Worm (Caenorhabditis elegans) whole organism, L2 larva: ENCODE results near the gene cls-2.

ENCODE experiments used
- C34F6.9 ChIP-seq: fragments of 150-350 bp; optimal IDR thresholded peaks from 2 replicates; lab custom pipeline; 2014; ENCODE audit warnings: missing biosample characterization, missing genetic modification characterization
- F13H6.1 ChIP-seq: sonication (generic microtip); optimal IDR thresholded peaks from 2 replicates; lab custom pipeline; 2016; ENCODE audit warnings: missing genetic modification characterization, missing compliant biosample characterization
- R02D3.7 ChIP-seq: fragments of 150-350 bp; optimal IDR thresholded peaks from 2 replicates; lab custom pipeline; 2014; ENCODE audit warnings: missing biosample characterization, missing genetic modification characterization
- Y55F3AM.14 ChIP-seq: fragments of 200-800 bp; sonication (Bioruptor generic); optimal IDR thresholded peaks from 2 replicates; lab custom pipeline; 2018; ENCODE audit warnings: mild to moderate bottlenecking, missing genetic modification characterization, missing compliant biosample characterization
- ZK546.5 ChIP-seq: sonication (generic microtip); optimal IDR thresholded peaks from 2 replicates; lab custom pipeline; 2017; ENCODE audit warnings: missing biosample characterization, missing genetic modification characterization
- alr-1 ChIP-seq: fragments of 150-350 bp; optimal IDR thresholded peaks from 2 replicates; lab custom pipeline; 2014; ENCODE audit warnings: missing biosample characterization, missing genetic modification characterization
- ama-1 ChIP-seq: fragments of 150-350 bp; optimal IDR thresholded peaks from 2 replicates; lab custom pipeline; 2018; ENCODE audit warnings: inconsistent platforms
- ceh-82 ChIP-seq: fragments of 150-350 bp; optimal IDR thresholded peaks from 2 replicates; lab custom pipeline; 2014; ENCODE audit warnings: missing biosample characterization, missing genetic modification characterization
- dmd-4 ChIP-seq: sonication (generic microtip); optimal IDR thresholded peaks from 2 replicates; lab custom pipeline; 2017; ENCODE audit warnings: missing biosample characterization, missing genetic modification characterization
- egl-27 ChIP-seq: sonication (generic microtip); optimal IDR thresholded peaks from 3 replicates; lab custom pipeline; 2017; ENCODE audit warnings: missing biosample characterization, missing genetic modification reagents, missing genetic modification characterization
- elt-1 ChIP-seq: fragments of 150-350 bp; optimal IDR thresholded peaks from 2 replicates; lab custom pipeline; 2014; ENCODE audit warnings: missing biosample characterization, missing genetic modification characterization
- elt-3 ChIP-seq: sonication (generic microtip); optimal IDR thresholded peaks from 2 replicates; lab custom pipeline; 2017; ENCODE audit warnings: missing biosample characterization, missing genetic modification characterization
- fos-1 ChIP-seq: fragments of 150-350 bp; optimal IDR thresholded peaks from 2 replicates; lab custom pipeline; 2014; ENCODE audit warnings: missing biosample characterization, missing genetic modification characterization
- gmeb-1 ChIP-seq: fragments of 150-350 bp; optimal IDR thresholded peaks from 2 replicates; lab custom pipeline; 2014; ENCODE audit warnings: missing biosample characterization, missing genetic modification characterization
- lin-11 ChIP-seq: fragments of 150-350 bp; sonication (generic microtip); optimal IDR thresholded peaks from 2 replicates; lab custom pipeline; 2014; ENCODE audit warnings: missing biosample characterization, missing genetic modification characterization, inconsistent platforms, mixed read lengths
- lin-39 ChIP-seq: fragments of 150-350 bp; optimal IDR thresholded peaks from 2 replicates; lab custom pipeline; 2014; ENCODE audit warnings: missing biosample characterization, missing genetic modification reagents, missing genetic modification characterization
- lsy-2 ChIP-seq, 2 experiments: fragments of 150-350 bp in 1 of 2; sonication (generic microtip) in 1 of 2; optimal IDR thresholded peaks; 2 replicates each; lab custom pipeline; 2014 to 2017; ENCODE audit warnings: missing biosample characterization in 2 of 2, missing genetic modification characterization in 2 of 2
- mab-5 ChIP-seq: fragments of 150-350 bp; optimal IDR thresholded peaks from 2 replicates; lab custom pipeline; 2014; ENCODE audit warnings: missing biosample characterization, missing genetic modification characterization
- nhr-11 ChIP-seq: fragments of 150-350 bp; optimal IDR thresholded peaks from 2 replicates; lab custom pipeline; 2014; ENCODE audit warnings: missing biosample characterization, missing genetic modification characterization
- nhr-12 ChIP-seq: fragments of 150-350 bp; optimal IDR thresholded peaks from 2 replicates; lab custom pipeline; 2014; ENCODE audit warnings: missing biosample characterization, missing genetic modification characterization
- nhr-129 ChIP-seq: fragments of 150-350 bp; optimal IDR thresholded peaks from 2 replicates; lab custom pipeline; 2014; ENCODE audit warnings: missing biosample characterization, missing genetic modification characterization
- nhr-21 ChIP-seq: fragments of 150-350 bp; optimal IDR thresholded peaks from 2 replicates; lab custom pipeline; 2014; ENCODE audit warnings: missing biosample characterization, missing genetic modification characterization
- nhr-25 ChIP-seq: fragments of 150-350 bp; sonication (generic microtip); optimal IDR thresholded peaks from 3 replicates; lab custom pipeline; 2014; ENCODE audit warnings: missing biosample characterization, missing genetic modification characterization
- sem-4 ChIP-seq: fragments of 150-350 bp; optimal IDR thresholded peaks from 2 replicates; lab custom pipeline; 2014; ENCODE audit warnings: missing biosample characterization, missing genetic modification reagents, missing genetic modification characterization
- skn-1 ChIP-seq: sonication (generic microtip); optimal IDR thresholded peaks from 2 replicates; lab custom pipeline; 2017; ENCODE audit warnings: missing biosample characterization, missing genetic modification characterization
- sma-3 ChIP-seq: sonication (generic microtip); optimal IDR thresholded peaks from 2 replicates; lab custom pipeline; 2016; ENCODE audit warnings: missing genetic modification reagents, missing genetic modification characterization, missing compliant biosample characterization
- sma-9 ChIP-seq, 2 experiments: fragments of 150-350 bp in 1 of 2; sonication (generic microtip) in 1 of 2; optimal IDR thresholded peaks; 2 replicates each; lab custom pipeline; 2014 to 2016; ENCODE audit warnings: missing genetic modification characterization in 2 of 2, mild to moderate bottlenecking in 1 of 2, missing biosample characterization in 1 of 2, missing compliant biosample characterization in 1 of 2, missing genetic modification reagents in 1 of 2, moderate library complexity in 1 of 2
- unc-39 ChIP-seq: fragments of 150-350 bp; optimal IDR thresholded peaks from 2 replicates; lab custom pipeline; 2014; ENCODE audit warnings: missing biosample characterization, missing genetic modification characterization
- unc-55 ChIP-seq: fragments of 150-350 bp; sonication (generic microtip); optimal IDR thresholded peaks from 3 replicates; lab custom pipeline; 2014; ENCODE audit warnings: missing biosample characterization, missing genetic modification reagents, missing genetic modification characterization
- unc-62 ChIP-seq: fragments of 150-350 bp; optimal IDR thresholded peaks from 2 replicates; lab custom pipeline; 2014; ENCODE audit warnings: missing biosample characterization, missing genetic modification reagents, missing genetic modification characterization
- zag-1 ChIP-seq: fragments of 150-350 bp; optimal IDR thresholded peaks from 2 replicates; lab custom pipeline; 2014; ENCODE audit warnings: missing biosample characterization, missing genetic modification characterization
- ztf-1 ChIP-seq: fragments of 200-800 bp; sonication (Bioruptor generic); conservative IDR thresholded peaks from 2 replicates; pipeline ENCODE4 v1.3.6; 2022; ENCODE audit warnings: missing genetic modification characterization, missing compliant biosample characterization
- ztf-4 ChIP-seq: fragments of 150-350 bp; optimal IDR thresholded peaks from 2 replicates; lab custom pipeline; 2014; ENCODE audit warnings: missing biosample characterization, missing genetic modification characterization

cls-2 gene

ce11 chrIII:9080127-9080526 is 25.3 kb downstream of the cls-2 start:
- no peak for TF ChIP-seq ZK546.5 (tag; lab: Kevin White, UChicago)
- TF ChIP-seq gmeb-1 (tag; lab: Kevin White, UChicago), result no peak
- no peak for TF ChIP-seq unc-62 (GFP tag; lab: Kevin White, UChicago)
- peak; percentile 4 for TF ChIP-seq nhr-129
- peak; percentile 38 for TF ChIP-seq ama-1 (lab: Kevin White, UChicago)

DNA sequence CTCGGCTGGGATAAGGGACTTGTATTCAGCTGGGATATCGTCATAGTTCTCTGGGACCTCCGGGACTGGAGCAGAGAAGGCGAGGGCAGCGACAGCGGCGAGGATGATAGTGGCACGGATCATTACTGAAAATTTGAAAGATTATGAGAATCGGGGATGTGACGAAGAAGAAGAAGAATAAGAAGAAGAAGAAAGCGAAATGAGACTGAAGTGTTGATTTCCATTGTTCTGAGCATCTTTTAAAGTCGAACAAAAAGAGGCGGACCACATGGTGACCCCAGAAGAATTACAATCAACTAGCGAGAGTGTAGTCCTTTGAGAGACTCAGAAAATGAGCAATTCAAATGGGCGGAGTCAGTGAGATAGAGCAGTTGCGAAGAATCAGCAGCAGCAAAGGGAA is 26.2 kb downstream of the cls-2 start, which contains the start of gene far-1:
far-1 (minus strand) TSS at position 125 of the 400 bp plus-strand sequence.
- peak in 1 of 2 experiments; percentile 18 for TF ChIP-seq lsy-2 (tag; optimal IDR thresholded peaks at IDR 0.05; lab: Kevin White, UChicago)
- no peak for TF ChIP-seq ztf-4 (tag; lab: Kevin White, UChicago)
- peak; percentile 58 for TF ChIP-seq ama-1 (lab: Kevin White, UChicago)
- TF ChIP-seq C34F6.9, result peak; percentile 11
- peak; percentile 7 for TF ChIP-seq nhr-129
- TF ChIP-seq, all 48 proteins: peak for 4

DNA sequence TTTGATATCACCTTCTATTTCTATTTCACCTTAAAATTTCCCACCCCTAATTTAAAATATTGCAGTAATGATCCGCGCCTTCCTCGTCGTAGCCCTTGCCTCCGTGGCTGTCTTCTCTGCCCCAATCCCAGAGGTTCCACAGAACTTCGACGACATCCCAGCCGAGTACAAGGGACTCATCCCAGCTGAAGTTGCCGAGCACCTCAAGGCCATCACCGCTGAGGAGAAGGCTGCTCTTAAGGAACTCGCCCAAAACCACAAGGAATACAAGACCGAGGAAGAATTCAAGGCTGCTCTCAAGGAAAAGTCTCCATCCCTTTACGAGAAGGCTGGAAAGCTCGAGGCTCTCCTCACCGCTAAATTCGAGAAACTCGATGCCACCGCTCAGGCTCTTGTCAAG is 26.9 kb downstream of the cls-2 start, which contains the start of gene far-2:
far-2 (plus strand) TSS at position 66 of the 400 bp plus-strand sequence.
- no peak for TF ChIP-seq lsy-2 (tag; optimal IDR thresholded peaks at IDR 0.05; lab: Kevin White, UChicago)
- TF ChIP-seq skn-1 (tag; lab: Kevin White, UChicago), result no peak
- TF ChIP-seq egl-27, result no peak
- no peak for TF ChIP-seq Y55F3AM.14 (GFP tag; lab: Kevin White, UChicago)
- no peak for TF ChIP-seq unc-55 (GFP tag; lab: Kevin White, UChicago)
- no peak for TF ChIP-seq fos-1
- no peak for TF ChIP-seq R02D3.7 (tag; lab: Kevin White, UChicago)
- TF ChIP-seq ceh-82 (tag; lab: Kevin White, UChicago), result no peak
- TF ChIP-seq ztf-1 (GFP tag; lab: Robert Waterston, UW), result no peak

ce11 chrIII:9083118-9083517 is 28.3 kb downstream of the cls-2 start:
- TF ChIP-seq ZK546.5 (tag; lab: Kevin White, UChicago) (no peak), sem-4 (tag; lab: Kevin White, UChicago) (peak; percentile 26), sma-9 (GFP tag; optimal IDR thresholded peaks at IDR 0.05; lab: Kevin White, UChicago) (peak; percentile 47), sma-9 (tag; optimal IDR thresholded peaks at IDR 0.05; lab: Kevin White, UChicago) (no peak), F13H6.1 (tag; lab: Kevin White, UChicago) (peak; percentile 26), nhr-11 (no peak), C34F6.9 (peak; percentile 37), nhr-12 (tag; lab: Kevin White, UChicago) (no peak), elt-1 (tag; lab: Kevin White, UChicago) (no peak), lsy-2 (tag; optimal IDR thresholded peaks at IDR 0.05; lab: Kevin White, UChicago) (peak in 1 of 2 experiments; percentile 32), ama-1 (lab: Kevin White, UChicago) (no peak), elt-3 (tag; lab: Kevin White, UChicago) (no peak), nhr-129 (peak; percentile 35), sma-3 (GFP tag; lab: Kevin White, UChicago) (no peak), unc-39 (tag; lab: Kevin White, UChicago) (no peak), lin-11 (no peak), fos-1 (no peak), dmd-4 (tag; lab: Kevin White, UChicago) (no peak), nhr-21 (no peak), unc-55 (GFP tag; lab: Kevin White, UChicago) (no peak), alr-1 (tag; lab: Kevin White, UChicago) (no peak)

DNA sequence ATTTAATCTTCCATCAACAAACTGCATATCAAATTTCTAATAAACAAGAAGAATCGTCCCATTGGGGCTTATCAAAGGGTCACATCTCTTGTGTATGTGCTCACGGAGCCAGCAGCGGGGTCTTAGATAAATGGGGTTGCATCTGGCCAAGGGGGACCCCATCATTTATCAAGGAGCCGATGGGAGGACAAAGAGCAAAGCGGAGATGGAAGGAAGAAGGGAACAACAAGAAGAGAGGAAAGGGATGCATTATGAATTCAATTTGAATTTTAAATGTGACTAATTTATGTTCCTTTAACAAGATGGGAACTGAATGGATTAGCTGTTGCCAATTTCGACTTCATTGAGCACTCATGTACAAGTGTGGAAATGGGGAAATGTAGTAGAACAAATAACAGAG is 29.5 kb downstream of the cls-2 start:
- TF ChIP-seq unc-62 (GFP tag; lab: Kevin White, UChicago) (no peak), egl-27 (no peak), fos-1 (no peak), sma-9 (GFP tag; optimal IDR thresholded peaks at IDR 0.05; lab: Kevin White, UChicago) (peak; percentile 35), sma-9 (tag; optimal IDR thresholded peaks at IDR 0.05; lab: Kevin White, UChicago) (no peak), nhr-25 (tag; lab: Kevin White, UChicago) (no peak), mab-5 (tag; lab: Kevin White, UChicago) (peak; percentile 84), nhr-12 (tag; lab: Kevin White, UChicago) (no peak), R02D3.7 (tag; lab: Kevin White, UChicago) (no peak), C34F6.9 (peak; percentile 28), lin-39 (tag; lab: Kevin White, UChicago) (peak; percentile 9), nhr-11 (no peak), nhr-129 (no peak), lsy-2 (tag; optimal IDR thresholded peaks at IDR 0.05; lab: Kevin White, UChicago) (peak in 1 of 2 experiments; percentile 50), nhr-21 (no peak), ZK546.5 (tag; lab: Kevin White, UChicago) (no peak), ztf-1 (GFP tag; lab: Robert Waterston, UW) (no peak), sma-3 (GFP tag; lab: Kevin White, UChicago) (no peak), dmd-4 (tag; lab: Kevin White, UChicago) (no peak), ceh-82 (tag; lab: Kevin White, UChicago) (no peak), elt-1 (tag; lab: Kevin White, UChicago) (no peak), F13H6.1 (tag; lab: Kevin White, UChicago) (peak; percentile 44), zag-1 (tag; lab: Kevin White, UChicago) (peak; percentile 42), unc-39 (tag; lab: Kevin White, UChicago) (no peak), elt-3 (tag; lab: Kevin White, UChicago) (no peak), ama-1 (lab: Kevin White, UChicago) (no peak)
